Fruit fly (Drosophila melanogaster) whole organism, embryonic: ENCODE results near the gene BthD.

Source experiments
- Atf6 ChIP-seq: fragments of 200-800 bp; sonication (Bioruptor generic); IDR thresholded peaks from 2 replicates; pipeline ENCODE4 v1.3.6; 2022; ENCODE audit warnings: missing biosample characterization, missing genetic modification characterization
- CG10366 ChIP-seq: fragments of 200-800 bp; sonication (Bioruptor generic); IDR thresholded peaks from 2 replicates; pipeline ENCODE4 v1.3.6; 2022; ENCODE audit warnings: missing biosample characterization, missing genetic modification characterization
- CG10462 ChIP-seq: fragments of 200-800 bp; sonication (Bioruptor generic); optimal IDR thresholded peaks from 2 replicates; lab custom pipeline; 2016; ENCODE audit warnings: missing biosample characterization, missing genetic modification characterization
- CG12219 ChIP-seq: fragments of 200-800 bp; sonication (Bioruptor generic); optimal IDR thresholded peaks from 3 replicates; lab custom pipeline; 2018; ENCODE audit warnings: missing biosample characterization, mild to moderate bottlenecking, missing genetic modification characterization
- CG14667 ChIP-seq: fragments of 200-800 bp; sonication (Bioruptor generic); IDR thresholded peaks from 2 replicates; pipeline ENCODE4 v1.3.6; 2022; ENCODE audit warnings: missing biosample characterization, missing genetic modification characterization
- CG15269 ChIP-seq: fragments of 200-800 bp; sonication (Bioruptor generic); optimal IDR thresholded peaks from 2 replicates; lab custom pipeline; 2018; ENCODE audit warnings: missing biosample characterization, mild to moderate bottlenecking, missing genetic modification characterization, moderate library complexity
- CG15601 ChIP-seq: fragments of 200-800 bp; sonication (Bioruptor generic); optimal IDR thresholded peaks from 3 replicates; lab custom pipeline; 2019; ENCODE audit warnings: missing biosample characterization, mild to moderate bottlenecking, missing genetic modification characterization, moderate library complexity
- CG17361 ChIP-seq: fragments of 200-800 bp; sonication (Bioruptor generic); IDR thresholded peaks from 3 replicates; pipeline ENCODE4 v1.3.6; 2022; ENCODE audit warnings: missing biosample characterization, missing genetic modification characterization
- CG18011 ChIP-seq: fragments of 200-800 bp; sonication (Bioruptor generic); optimal IDR thresholded peaks from 2 replicates; lab custom pipeline; 2017; ENCODE audit warnings: missing biosample characterization, missing genetic modification characterization, mild to moderate bottlenecking, moderate library complexity, missing genotype
- CG2120 ChIP-seq: fragments of 200-800 bp; sonication (Bioruptor generic); optimal IDR thresholded peaks from 3 replicates; lab custom pipeline; 2016; ENCODE audit warnings: missing biosample characterization, missing genetic modification characterization
- CG2712 ChIP-seq: fragments of 200-800 bp; optimal IDR thresholded peaks from 3 replicates; lab custom pipeline; 2019; ENCODE audit warnings: missing biosample characterization, mild to moderate bottlenecking, missing genetic modification characterization, moderate library complexity
- CG31441 ChIP-seq: fragments of 200-800 bp; sonication (Bioruptor generic); IDR thresholded peaks from 2 replicates; pipeline ENCODE4 v1.3.6; 2022; ENCODE audit warnings: missing biosample characterization, missing genetic modification characterization
- CG7271 ChIP-seq: fragments of 200-800 bp; sonication (Bioruptor generic); optimal IDR thresholded peaks from 2 replicates; lab custom pipeline; 2018; ENCODE audit warnings: missing biosample characterization, mild to moderate bottlenecking, missing genetic modification characterization, moderate library complexity
- CG7372 ChIP-seq: fragments of 200-800 bp; sonication (Bioruptor generic); IDR thresholded peaks from 2 replicates; pipeline ENCODE4 v1.3.6; 2022; ENCODE audit warnings: missing biosample characterization, missing genetic modification characterization
- CG7928 ChIP-seq: fragments of 200-800 bp; sonication (Bioruptor generic); optimal IDR thresholded peaks from 2 replicates; lab custom pipeline; 2017; ENCODE audit warnings: missing biosample characterization, mild to moderate bottlenecking, missing genetic modification characterization
- CG8290 ChIP-seq, 3 experiments: fragments of 200-800 bp; sonication (Bioruptor generic); optimal IDR thresholded peaks; 2 replicates each; lab custom pipeline; 2016 to 2019; ENCODE audit warnings: missing biosample characterization in 3 of 3, missing genetic modification characterization in 3 of 3, mild to moderate bottlenecking in 2 of 3, moderate library complexity in 1 of 3
- CG8765 ChIP-seq: fragments of 200-800 bp; sonication (Bioruptor generic); IDR thresholded peaks from 2 replicates; pipeline ENCODE4 v1.3.6; 2022; ENCODE audit warnings: missing biosample characterization, missing genetic modification characterization
- Deaf1 ChIP-seq: fragments of 200-800 bp; optimal IDR thresholded peaks from 3 replicates; lab custom pipeline; 2019; ENCODE audit warnings: missing biosample characterization, mild to moderate bottlenecking, missing genetic modification characterization, moderate library complexity
- Drgx ChIP-seq: fragments of 200-800 bp; sonication (Bioruptor generic); IDR thresholded peaks from 2 replicates; pipeline ENCODE4 v1.3.6; 2022; ENCODE audit warnings: missing biosample characterization, missing genetic modification characterization
- HmgZ ChIP-seq: fragments of 200-800 bp; sonication (Bioruptor generic); optimal IDR thresholded peaks from 2 replicates; lab custom pipeline; 2018; ENCODE audit warnings: missing biosample characterization, mild to moderate bottlenecking, missing genetic modification characterization
- Hr39 ChIP-seq: fragments of >200 bp; optimal IDR thresholded peaks from 2 replicates; lab custom pipeline; 2017
- MBD-R2 ChIP-seq: fragments of 200-800 bp; sonication (Bioruptor generic); IDR thresholded peaks from 2 replicates; pipeline ENCODE4 v1.3.6; 2022; ENCODE audit warnings: missing biosample characterization, missing genetic modification characterization
- NK7.1 ChIP-seq: fragments of 200-800 bp; sonication (Bioruptor generic); optimal IDR thresholded peaks from 3 replicates; lab custom pipeline; 2016; ENCODE audit warnings: missing biosample characterization, missing genetic modification characterization
- Oaz ChIP-seq: fragments of 200-800 bp; sonication (Bioruptor generic); IDR thresholded peaks from 2 replicates; pipeline ENCODE4 v1.3.6; 2022; ENCODE audit warnings: missing biosample characterization, missing genetic modification characterization
- Oli ChIP-seq: fragments of 200-800 bp; sonication (Bioruptor generic); optimal IDR thresholded peaks from 2 replicates; lab custom pipeline; 2018; ENCODE audit warnings: missing biosample characterization, mild to moderate bottlenecking, missing genetic modification characterization, moderate library complexity
- PHDP ChIP-seq: fragments of 200-800 bp; sonication (Bioruptor generic); optimal IDR thresholded peaks from 3 replicates; lab custom pipeline; 2018; ENCODE audit warnings: missing biosample characterization, mild to moderate bottlenecking, missing genetic modification characterization, moderate library complexity
- Pdp1 ChIP-seq, 2 experiments: fragments of 200-800 bp; sonication (Bioruptor generic); optimal IDR thresholded peaks; 3 replicates each; lab custom pipeline; 2016; ENCODE audit warnings: missing biosample characterization in 2 of 2, missing genetic modification characterization in 2 of 2, mild to moderate bottlenecking in 1 of 2, moderate library complexity in 1 of 2
- Sox102F ChIP-seq: fragments of 200-800 bp; sonication (Bioruptor generic); optimal IDR thresholded peaks from 2 replicates; lab custom pipeline; 2018; ENCODE audit warnings: missing biosample characterization, mild to moderate bottlenecking, missing genetic modification characterization, moderate library complexity
- Sry-β ChIP-seq: fragments of 200-800 bp; sonication (Bioruptor generic); optimal IDR thresholded peaks from 2 replicates; lab custom pipeline; 2018; ENCODE audit warnings: missing biosample characterization, mild to moderate bottlenecking, missing genetic modification characterization, moderate library complexity
- aop ChIP-seq: fragments of 200-800 bp; sonication (Bioruptor generic); IDR thresholded peaks from 2 replicates; pipeline ENCODE4 v1.3.6; 2022; ENCODE audit warnings: missing biosample characterization, missing genetic modification characterization
- bab2 ChIP-seq: fragments of 200-800 bp; sonication (Bioruptor generic); optimal IDR thresholded peaks from 2 replicates; lab custom pipeline; 2016; ENCODE audit warnings: missing biosample characterization, missing genetic modification characterization
- bowl ChIP-seq: fragments of 200-800 bp; sonication (Bioruptor generic); IDR thresholded peaks from 2 replicates; pipeline ENCODE4 v1.3.6; 2022; ENCODE audit warnings: missing biosample characterization, missing genetic modification characterization
- br ChIP-seq: fragments of >200 bp; optimal IDR thresholded peaks from 2 replicates; lab custom pipeline; 2017
- chif ChIP-seq, 2 experiments: fragments of 200-800 bp; sonication (Bioruptor generic); optimal IDR thresholded peaks; 3 replicates each; lab custom pipeline; 2016; ENCODE audit warnings: missing biosample characterization in 2 of 2, missing genetic modification characterization in 2 of 2
- dan ChIP-seq: fragments of 200-800 bp; sonication (Bioruptor generic); IDR thresholded peaks from 2 replicates; pipeline ENCODE4 v1.3.6; 2022; ENCODE audit warnings: missing biosample characterization, missing genetic modification characterization
- gem ChIP-seq: fragments of 200-800 bp; sonication (Bioruptor generic); optimal IDR thresholded peaks from 2 replicates; lab custom pipeline; 2019; ENCODE audit warnings: missing biosample characterization, mild to moderate bottlenecking, missing genetic modification characterization, moderate library complexity
- gro ChIP-seq: fragments of 200-800 bp; sonication (Bioruptor generic); optimal IDR thresholded peaks from 2 replicates; lab custom pipeline; 2016; ENCODE audit warnings: missing biosample characterization, missing genetic modification characterization
- hkb ChIP-seq, 2 experiments: fragments of 200-800 bp in 1 of 2; fragments of >200 bp in 1 of 2; sonication (Bioruptor generic) in 1 of 2; IDR thresholded peaks in 1 of 2; optimal IDR thresholded peaks in 1 of 2; 2 replicates each; pipeline versions ENCODE4 v1.3.6 to Lab custom; 2017 to 2022; ENCODE audit warnings: missing biosample characterization in 1 of 2, missing genetic modification characterization in 1 of 2
- insv ChIP-seq, 2 experiments: fragments of 200-800 bp; sonication (Bioruptor generic); optimal IDR thresholded peaks; 3 replicates each; lab custom pipeline; 2016 to 2018; ENCODE audit warnings: missing biosample characterization in 2 of 2, missing genetic modification characterization in 2 of 2
- lbe ChIP-seq: fragments of 200-800 bp; sonication (Bioruptor generic); optimal IDR thresholded peaks from 2 replicates; lab custom pipeline; 2016; ENCODE audit warnings: missing biosample characterization, mild to moderate bottlenecking, missing genetic modification characterization
- lola ChIP-seq, 3 experiments: fragments of >200 bp in 2 of 3; fragments of 200-800 bp in 1 of 3; sonication (Bioruptor generic) in 1 of 3; optimal IDR thresholded peaks; 2 replicates each; lab custom pipeline; 2017 to 2019; ENCODE audit warnings: missing biosample characterization in 3 of 3, missing genetic modification characterization in 3 of 3, mild to moderate bottlenecking in 1 of 3, moderate library complexity in 1 of 3
- rib ChIP-seq: fragments of 200-800 bp; sonication (Bioruptor generic); IDR thresholded peaks from 2 replicates; pipeline ENCODE4 v1.3.6; 2022; ENCODE audit warnings: missing biosample characterization, missing genetic modification characterization
- sc ChIP-seq, 3 experiments: fragments of >200 bp in 2 of 3; fragments of 200-800 bp in 1 of 3; sonication (Bioruptor generic) in 1 of 3; optimal IDR thresholded peaks; 2 replicates in 2 of 3; 3 replicates in 1 of 3; lab custom pipeline; 2017; ENCODE audit warnings: mild to moderate bottlenecking in 1 of 3, missing biosample characterization in 1 of 3, missing genetic modification characterization in 1 of 3, missing genetic modification reagents in 1 of 3
- shn ChIP-seq: fragments of 200-800 bp; sonication (Bioruptor generic); optimal IDR thresholded peaks from 3 replicates; lab custom pipeline; 2016; ENCODE audit warnings: missing biosample characterization, missing genetic modification characterization
- sqz ChIP-seq: fragments of 200-800 bp; sonication (Bioruptor generic); optimal IDR thresholded peaks from 3 replicates; lab custom pipeline; 2018; ENCODE audit warnings: missing biosample characterization, mild to moderate bottlenecking, missing genetic modification characterization
- ssp ChIP-seq: fragments of 200-800 bp; sonication (Bioruptor generic); IDR thresholded peaks from 2 replicates; pipeline ENCODE4 v1.3.6; 2022; ENCODE audit warnings: missing biosample characterization, missing genetic modification characterization
- tap ChIP-seq: fragments of 200-800 bp; optimal IDR thresholded peaks from 3 replicates; lab custom pipeline; 2019; ENCODE audit warnings: missing biosample characterization, mild to moderate bottlenecking, missing genetic modification characterization, moderate library complexity
- usp ChIP-seq: fragments of >200 bp; optimal IDR thresholded peaks from 2 replicates; lab custom pipeline; 2017; ENCODE audit warnings: missing biosample characterization, missing genetic modification characterization
- zfh2 ChIP-seq: fragments of 200-800 bp; sonication (Bioruptor generic); optimal IDR thresholded peaks from 2 replicates; lab custom pipeline; 2016; ENCODE audit warnings: missing biosample characterization, missing genetic modification characterization

The BthD gene

DNA sequence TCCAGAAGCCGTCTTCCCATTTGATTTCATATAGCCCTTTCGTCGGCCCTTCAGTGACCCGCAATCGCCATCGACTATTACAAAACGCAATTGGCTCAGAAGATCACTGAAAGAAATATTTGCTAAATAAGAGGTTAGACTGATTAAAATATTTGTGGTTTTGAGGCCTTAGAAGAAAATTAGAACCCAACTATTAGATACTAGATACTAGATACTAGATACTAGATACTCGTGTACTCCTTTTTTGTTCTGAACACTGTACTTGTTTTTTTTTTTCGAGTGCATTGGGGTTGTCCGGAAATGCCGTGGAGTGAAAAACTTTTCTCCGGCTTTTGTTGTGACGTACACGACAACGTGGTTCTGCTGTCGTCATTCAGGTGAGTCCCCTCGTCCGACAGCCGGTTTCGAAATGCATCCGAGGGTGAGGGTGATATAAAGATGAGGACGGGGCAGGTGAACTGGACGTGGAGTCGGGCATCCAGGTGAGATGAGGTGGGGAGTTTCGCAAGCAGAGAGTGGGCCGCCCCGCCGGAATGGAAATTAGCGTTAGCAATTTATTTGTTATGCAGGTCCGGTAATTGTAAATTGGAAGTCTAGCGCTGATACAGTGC lies 18.5 kb downstream of the BthD start (continued):
- TF ChIP-seq lbe (GFP tag; lab: Kevin White, UChicago) (no peak), gem (tag; lab: Kevin White, UChicago) (peak; percentile 60), usp (no peak), CG17361 (peak; percentile 51; the same call in 2 of the 3 replicates), CG15601 (tag; lab: Kevin White, UChicago) (peak; percentile 31), Drgx (GFP tag; lab: Robert Waterston, UW) (0 out of 2 replicates have a peak, but pooled peaks have one; percentile 8), NK7.1 (GFP tag; lab: Kevin White, UChicago) (no peak), aop (GFP tag; lab: Robert Waterston, UW) (no peak), Sry-β (GFP tag; lab: Kevin White, UChicago) (no peak), Hr39 (lab: Kevin White, UChicago) (no peak), CG31441 (GFP tag; lab: Robert Waterston, UW) (peak; percentile 38; the same call in 1 of the 2 replicates), CG14667 (GFP tag; lab: Robert Waterston, UW) (0 out of 2 replicates have a peak, but pooled peaks have one; percentile 7), shn (GFP tag; lab: Kevin White, UChicago) (no peak), CG12219 (no peak), Pdp1 (GFP tag; optimal IDR thresholded peaks at IDR 0.05; lab: Kevin White, UChicago) (peak; percentile 6 to 33), Oaz (GFP tag; lab: Robert Waterston, UW) (no peak), gro (GFP tag; lab: Kevin White, UChicago) (no peak), MBD-R2 (GFP tag; lab: Robert Waterston, UW) (no peak), CG7271 (tag; lab: Kevin White, UChicago) (no peak), CG7372 (GFP tag; lab: Robert Waterston, UW) (no peak), Oli (tag; lab: Kevin White, UChicago) (peak; percentile 33), dan (no peak), sqz (GFP tag; lab: Kevin White, UChicago) (no peak), Deaf1 (tag; lab: Kevin White, UChicago) (no peak), CG10366 (no peak), CG10462 (GFP tag; lab: Kevin White, UChicago) (peak; percentile 3), ssp (GFP tag; lab: Robert Waterston, UW) (no peak), zfh2 (GFP tag; lab: Kevin White, UChicago) (no peak), insv (GFP tag; optimal IDR thresholded peaks at IDR 0.05; lab: Kevin White, UChicago) (no peak), CG15269 (tag; lab: Kevin White, UChicago) (no peak), tap (tag; lab: Kevin White, UChicago) (no peak), CG8290 (GFP tag; optimal IDR thresholded peaks at IDR 0.05; lab: Kevin White, UChicago) (no peak), CG8290 (tag; optimal IDR thresholded peaks at IDR 0.05; lab: Kevin White, UChicago) (no peak), Sox102F (GFP tag; lab: Kevin White, UChicago) (peak; percentile 38), lola (GFP tag; optimal IDR thresholded peaks at IDR 0.05; lab: Kevin White, UChicago) (peak in 1 of 3 experiments; percentile 25), CG7928 (GFP tag; lab: Kevin White, UChicago) (no peak), bowl (GFP tag; lab: Robert Waterston, UW) (no peak), CG2712 (tag; lab: Kevin White, UChicago) (peak; percentile 29), br (lab: Kevin White, UChicago) (no peak), Atf6 (GFP tag; lab: Robert Waterston, UW) (0 out of 2 replicates have a peak, but pooled peaks have one; percentile 12), CG2120 (GFP tag; lab: Kevin White, UChicago) (peak; percentile 24), chif (GFP tag; optimal IDR thresholded peaks at IDR 0.05; lab: Kevin White, UChicago) (peak; percentile 47 to 63), bab2 (GFP tag; lab: Kevin White, UChicago) (peak; percentile 39), hkb (optimal IDR thresholded peaks at IDR 0.05; lab: Kevin White, UChicago) (no peak), hkb (GFP tag; IDR thresholded peaks at IDR 0.05; lab: Robert Waterston, UW) (0 out of 2 replicates have a peak, but pooled peaks have one; percentile 13), PHDP (peak; percentile 25), rib (GFP tag; lab: Robert Waterston, UW) (no peak), HmgZ (tag; lab: Kevin White, UChicago) (no peak), CG8765 (GFP tag; lab: Robert Waterston, UW) (0 out of 2 replicates have a peak, but pooled peaks have one; percentile 15), CG18011 (GFP tag; lab: Kevin White, UChicago) (no peak), sc (optimal IDR thresholded peaks at IDR 0.05; lab: Kevin White, UChicago) (no peak), sc (GFP tag; optimal IDR thresholded peaks at IDR 0.05; lab: Kevin White, UChicago) (no peak)
